Fruit fly (Drosophila melanogaster): Measurements from ENCODE around the gene Noc1.

DNA sequence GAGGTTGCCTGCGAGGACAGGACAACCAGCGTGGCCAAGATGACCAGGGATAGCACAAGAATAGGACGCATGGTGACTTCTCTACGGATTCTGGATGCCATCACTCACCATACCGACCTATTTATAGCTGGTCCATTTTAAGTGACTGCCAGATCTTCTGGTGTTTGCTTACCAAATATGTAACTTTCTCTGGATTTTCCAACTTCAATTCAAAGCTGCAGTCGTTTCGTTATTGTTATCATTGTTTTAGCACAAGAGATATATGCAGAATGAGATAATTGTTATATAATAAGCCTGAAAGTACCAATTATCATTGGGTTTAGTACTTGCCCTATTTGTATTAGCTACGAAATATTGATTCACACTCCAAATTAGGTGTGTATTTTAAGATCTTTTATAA, 29.2 kb downstream of the Noc1 start, which contains the start of gene CG32071:
- TF ChIP-seq cic (GFP tag; optimal IDR thresholded peaks at IDR 0.05) (no peak), cnc (optimal IDR thresholded peaks at IDR 0.05) (no peak), Hr96 (GFP tag; optimal IDR thresholded peaks at IDR 0.05) (no peak)
